Worm (Caenorhabditis elegans) whole organism, young adult: ENCODE measurements around the gene F35B12.10.

Experiments
- ama-1 ChIP-seq, 3 experiments: fragments of 150-350 bp in 1 of 3; sonication (generic microtip) in 2 of 3; optimal IDR thresholded peaks; 2 replicates each; lab custom pipeline; 2014 to 2018; ENCODE audit warnings: missing biosample characterization in 2 of 3, missing genetic modification characterization in 2 of 3, missing genetic modification reagents in 2 of 3
- dpl-1 ChIP-seq: fragments of 150-350 bp; optimal IDR thresholded peaks from 2 replicates; lab custom pipeline; 2014; ENCODE audit warnings: missing biosample characterization, missing genetic modification reagents, missing genetic modification characterization
- hmg-1.2 ChIP-seq: fragments of 200-800 bp; sonication (Bioruptor generic); IDR thresholded peaks from 2 replicates; pipeline ENCODE4 v1.3.6; 2022; ENCODE audit warnings: missing genetic modification reagents, missing genetic modification characterization, missing compliant biosample characterization

- TF ChIP-seq ama-1 (optimal IDR thresholded peaks at IDR 0.05; lab: Kevin White, UChicago) (no peak), ama-1 (GFP tag; optimal IDR thresholded peaks at IDR 0.05; lab: Kevin White, UChicago) (no peak), hmg-1.2 (GFP tag; lab: Robert Waterston, UW) (no peak), dpl-1 (GFP tag; lab: Kevin White, UChicago) (no peak)
Measured at ce11 chrV:11672497-11672896, 43.4 kb upstream of the F35B12.10 start, which contains the start of gene lgc-44.
